Worm (Caenorhabditis elegans) whole organism, young adult: Measurements from ENCODE around the gene Y56A3A.6.

ENCODE experiments used
- D2030.7 ChIP-seq: fragments of 200-800 bp; sonication (Bioruptor generic); IDR thresholded peaks from 2 replicates; pipeline ENCODE4 v1.3.6; 2022; ENCODE audit warnings: missing genetic modification reagents, missing genetic modification characterization, missing compliant biosample characterization
- F49E8.2 ChIP-seq: sonication (generic microtip); optimal IDR thresholded peaks from 3 replicates; lab custom pipeline; 2017; ENCODE audit warnings: missing genetic modification characterization, mild to moderate bottlenecking, missing compliant biosample characterization, antibody characterized with exemption, moderate library complexity; ENCODE audit not compliant: insufficient read depth
- F57C9.4 ChIP-seq: sonication (generic microtip); optimal IDR thresholded peaks from 2 replicates; lab custom pipeline; 2017; ENCODE audit warnings: mild to moderate bottlenecking, missing genetic modification characterization, missing compliant biosample characterization
- K12H6.12 ChIP-seq: fragments of 200-800 bp; sonication (Bioruptor generic); optimal IDR thresholded peaks from 2 replicates; lab custom pipeline; 2018; ENCODE audit warnings: mild to moderate bottlenecking, missing genetic modification characterization, missing compliant biosample characterization
- T26A5.8 ChIP-seq: sonication (generic microtip); optimal IDR thresholded peaks from 2 replicates; lab custom pipeline; 2016; ENCODE audit warnings: missing genetic modification characterization, missing compliant biosample characterization
- Y53G8AR.9 ChIP-seq: fragments of 200-800 bp; sonication (Bioruptor generic); conservative IDR thresholded peaks from 2 replicates; pipeline ENCODE4 v1.3.6; 2022; ENCODE audit warnings: missing genetic modification reagents, missing genetic modification characterization, missing compliant biosample characterization
- Y79H2A.3 ChIP-seq: fragments of 200-800 bp; sonication (Bioruptor generic); conservative IDR thresholded peaks from 2 replicates; pipeline ENCODE4 v1.3.6; 2022; ENCODE audit warnings: missing genetic modification reagents, missing genetic modification characterization, missing compliant biosample characterization
- Y95B8A.8 ChIP-seq: fragments of 200-800 bp; sonication (Bioruptor generic); IDR thresholded peaks from 2 replicates; pipeline ENCODE4 v1.3.6; 2022; ENCODE audit warnings: missing genetic modification reagents, missing genetic modification characterization, missing compliant biosample characterization
- ZK185.1 ChIP-seq: sonication (generic microtip); optimal IDR thresholded peaks from 2 replicates; lab custom pipeline; 2016; ENCODE audit warnings: mild to moderate bottlenecking, missing genetic modification characterization, missing compliant biosample characterization; ENCODE audit not compliant: poor library complexity, severe bottlenecking
- athp-1 ChIP-seq: sonication (generic microtip); optimal IDR thresholded peaks from 2 replicates; lab custom pipeline; 2017; ENCODE audit warnings: mild to moderate bottlenecking, missing genetic modification characterization, missing compliant biosample characterization
- attf-5 ChIP-seq: fragments of 200-800 bp; sonication (Bioruptor generic); optimal IDR thresholded peaks from 2 replicates; lab custom pipeline; 2018; ENCODE audit warnings: mild to moderate bottlenecking, missing genetic modification characterization, missing compliant biosample characterization
- attf-6 ChIP-seq: fragments of 200-800 bp; sonication (Bioruptor generic); IDR thresholded peaks from 2 replicates; pipeline ENCODE4 v1.3.6; 2022; ENCODE audit warnings: missing genetic modification reagents, missing genetic modification characterization, missing compliant biosample characterization
- bed-2 ChIP-seq: fragments of 200-800 bp; sonication (Bioruptor generic); IDR thresholded peaks from 2 replicates; pipeline ENCODE4 v1.3.6; 2022; ENCODE audit warnings: missing genetic modification reagents, missing genetic modification characterization, missing compliant biosample characterization
- ceh-79 ChIP-seq: sonication (generic microtip); optimal IDR thresholded peaks from 2 replicates; lab custom pipeline; 2017; ENCODE audit warnings: mild to moderate bottlenecking, missing genetic modification characterization, missing compliant biosample characterization
- ceh-91 ChIP-seq: fragments of 200-800 bp; sonication (Bioruptor generic); IDR thresholded peaks from 2 replicates; pipeline ENCODE4 v1.3.6; 2022; ENCODE audit warnings: missing genetic modification reagents, missing genetic modification characterization, missing compliant biosample characterization
- egl-44 ChIP-seq: fragments of 200-800 bp; sonication (Bioruptor generic); IDR thresholded peaks from 2 replicates; pipeline ENCODE4 v1.3.6; 2022; ENCODE audit warnings: missing genetic modification reagents, missing genetic modification characterization, missing compliant biosample characterization
- him-1 ChIP-seq: sonication (generic microtip); optimal IDR thresholded peaks from 2 replicates; lab custom pipeline; 2016; ENCODE audit warnings: missing genotype, missing genetic modification reagents, missing genetic modification characterization, missing compliant biosample characterization
- hmg-1.2 ChIP-seq: fragments of 200-800 bp; sonication (Bioruptor generic); IDR thresholded peaks from 2 replicates; pipeline ENCODE4 v1.3.6; 2022; ENCODE audit warnings: missing genetic modification reagents, missing genetic modification characterization, missing compliant biosample characterization
- hmg-20 ChIP-seq: fragments of 200-800 bp; sonication (Bioruptor generic); IDR thresholded peaks from 2 replicates; pipeline ENCODE4 v1.3.6; 2022; ENCODE audit warnings: missing genetic modification reagents, missing genetic modification characterization, missing compliant biosample characterization
- hsf-1 ChIP-seq: fragments of 200-800 bp; sonication (Bioruptor generic); IDR thresholded peaks from 2 replicates; pipeline ENCODE4 v1.3.6; 2022; ENCODE audit warnings: missing genetic modification reagents, missing genetic modification characterization, missing compliant biosample characterization
- lag-1 ChIP-seq: fragments of 200-800 bp; sonication (Bioruptor generic); IDR thresholded peaks from 2 replicates; pipeline ENCODE4 v1.3.6; 2022; ENCODE audit warnings: missing genetic modification reagents, missing genetic modification characterization, missing compliant biosample characterization
- mcd-1 ChIP-seq: fragments of 200-800 bp; sonication (Bioruptor generic); IDR thresholded peaks from 2 replicates; pipeline ENCODE4 v1.3.6; 2022; ENCODE audit warnings: missing genetic modification reagents, missing genetic modification characterization, missing compliant biosample characterization
- mes-4 ChIP-seq: sonication (generic microtip); optimal IDR thresholded peaks from 2 replicates; lab custom pipeline; 2016; ENCODE audit warnings: missing genotype, missing genetic modification characterization, missing compliant biosample characterization
- nfya-2 ChIP-seq: fragments of 200-800 bp; sonication (Bioruptor generic); IDR thresholded peaks from 2 replicates; pipeline ENCODE4 v1.3.6; 2022; ENCODE audit warnings: missing genetic modification reagents, missing genetic modification characterization, missing compliant biosample characterization
- nfyb-1 ChIP-seq: fragments of 200-800 bp; sonication (Bioruptor generic); IDR thresholded peaks from 2 replicates; pipeline ENCODE4 v1.3.6; 2022; ENCODE audit warnings: missing genetic modification reagents, missing genetic modification characterization, missing compliant biosample characterization
- nhr-90 ChIP-seq: sonication (generic microtip); optimal IDR thresholded peaks from 2 replicates; lab custom pipeline; 2016; ENCODE audit warnings: missing genotype, mild to moderate bottlenecking, missing genetic modification characterization, missing compliant biosample characterization
- rpc-1 ChIP-seq, 2 experiments: fragments of 150-350 bp in 1 of 2; sonication (generic microtip) in 1 of 2; optimal IDR thresholded peaks; 2 replicates each; lab custom pipeline; 2014 to 2018; ENCODE audit warnings: missing biosample characterization in 1 of 2, missing genetic modification characterization in 1 of 2, missing genetic modification reagents in 1 of 2, missing genotype in 1 of 2
- snpc-1.1 ChIP-seq: sonication (generic microtip); optimal IDR thresholded peaks from 2 replicates; lab custom pipeline; 2017; ENCODE audit warnings: missing genetic modification characterization, mild to moderate bottlenecking, missing compliant biosample characterization, antibody characterized with exemption, moderate library complexity, missing genotype, missing genetic modification reagents; ENCODE audit not compliant: insufficient read depth
- snpc-4 ChIP-seq, 5 experiments: fragments of 150-350 bp in 1 of 5; sonication (generic microtip) in 4 of 5; optimal IDR thresholded peaks; 2 replicates each; lab custom pipeline; 2014 to 2018; ENCODE audit warnings: missing genetic modification characterization in 5 of 5, missing biosample characterization in 3 of 5, antibody characterized with exemption in 2 of 5, mild to moderate bottlenecking in 2 of 5, missing compliant biosample characterization in 2 of 5, missing genotype in 2 of 5, moderate library complexity in 2 of 5, missing genetic modification reagents in 1 of 5
- sptf-2 ChIP-seq: fragments of 200-800 bp; sonication (Bioruptor generic); optimal IDR thresholded peaks from 2 replicates; lab custom pipeline; 2018; ENCODE audit warnings: mild to moderate bottlenecking, missing genetic modification characterization, missing compliant biosample characterization
- tbx-9 ChIP-seq: sonication (generic microtip); optimal IDR thresholded peaks from 2 replicates; lab custom pipeline; 2016; ENCODE audit warnings: borderline replicate concordance, missing genetic modification characterization, inconsistent platforms, missing compliant biosample characterization
- unc-130 ChIP-seq: sonication (generic microtip); optimal IDR thresholded peaks from 2 replicates; lab custom pipeline; 2016; ENCODE audit warnings: missing genetic modification reagents, missing genetic modification characterization, missing compliant biosample characterization
- zfh-2 ChIP-seq: fragments of 200-800 bp; sonication (Bioruptor generic); conservative IDR thresholded peaks from 2 replicates; pipeline ENCODE4 v1.3.6; 2022; ENCODE audit warnings: missing genetic modification reagents, missing genetic modification characterization, missing compliant biosample characterization
- ztf-22 ChIP-seq: fragments of 200-800 bp; sonication (Bioruptor generic); optimal IDR thresholded peaks from 2 replicates; lab custom pipeline; 2018; ENCODE audit warnings: mild to moderate bottlenecking, missing genetic modification characterization, moderate library complexity, missing compliant biosample characterization
- ztf-28 ChIP-seq: fragments of 200-800 bp; sonication (Bioruptor generic); IDR thresholded peaks from 2 replicates; pipeline ENCODE4 v1.3.6; 2022; ENCODE audit warnings: missing genetic modification reagents, missing genetic modification characterization, missing compliant biosample characterization

Gene Y56A3A.6

ce11 chrIII:11847014-11847413, 31.6 kb downstream of the Y56A3A.6 start:
- TF ChIP-seq sptf-2 (GFP tag; lab: Kevin White, UChicago) (no peak), ceh-79 (no peak), attf-5 (no peak), nfyb-1 (GFP tag; lab: Robert Waterston, UW) (no peak), hmg-1.2 (GFP tag; lab: Robert Waterston, UW) (peak; percentile 14; the same call in 1 of the 2 replicates), Y79H2A.3 (no peak), T26A5.8 (tag; lab: Kevin White, UChicago) (no peak)

DNA sequence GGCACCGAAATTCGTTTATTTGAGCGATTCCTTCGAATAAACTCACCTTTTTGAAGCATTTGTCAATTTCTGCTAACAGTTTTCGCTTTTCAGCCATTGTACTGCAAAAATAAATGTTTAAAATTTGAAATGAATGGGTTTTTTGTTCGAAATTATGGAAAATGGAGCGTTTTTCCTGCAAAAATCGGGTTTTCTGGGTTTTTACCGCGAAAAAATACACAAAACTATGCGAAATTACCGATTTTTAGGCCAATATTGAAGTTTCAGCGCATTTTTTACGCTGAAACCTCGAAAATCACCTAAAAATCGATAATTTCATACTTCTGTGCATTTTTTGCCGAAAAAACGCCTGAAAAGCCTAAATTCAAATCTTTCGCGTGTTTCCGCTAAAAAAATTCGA, 32.2 kb downstream of the Y56A3A.6 start, which contains the start of gene ntl-3:
Gene ntl-3, minus strand, starts transcription at position 101 of the 400 bp plus-strand sequence.
- TF ChIP-seq lag-1 (no peak), athp-1 (tag; lab: Kevin White, UChicago) (no peak), F49E8.2 (tag; lab: Kevin White, UChicago) (no peak), ZK185.1 (no peak), F57C9.4 (tag; lab: Kevin White, UChicago) (no peak), bed-2 (GFP tag; lab: Robert Waterston, UW) (no peak), K12H6.12 (tag; lab: Kevin White, UChicago) (no peak), snpc-4 (GFP tag; optimal IDR thresholded peaks at IDR 0.05; lab: Kevin White, UChicago) (no peak), snpc-4 (tag; optimal IDR thresholded peaks at IDR 0.05; lab: Kevin White, UChicago) (no peak), mcd-1 (GFP tag; lab: Robert Waterston, UW) (no peak), unc-130 (GFP tag; lab: Kevin White, UChicago) (no peak), egl-44 (GFP tag; lab: Robert Waterston, UW) (no peak), attf-5 (no peak), attf-6 (GFP tag; lab: Robert Waterston, UW) (no peak), Y53G8AR.9 (GFP tag; lab: Robert Waterston, UW) (no peak)

- TF ChIP-seq ceh-91 (GFP tag; lab: Robert Waterston, UW) (no peak), snpc-1.1 (tag; lab: Kevin White, UChicago) (no peak), zfh-2 (GFP tag; lab: Robert Waterston, UW) (peak; percentile 65)
- TF ChIP-seq, all 124 proteins: peak for 1
These were observed 35.6 kb downstream of the Y56A3A.6 start for ce11 chrIII:11843007-11843406.

DNA sequence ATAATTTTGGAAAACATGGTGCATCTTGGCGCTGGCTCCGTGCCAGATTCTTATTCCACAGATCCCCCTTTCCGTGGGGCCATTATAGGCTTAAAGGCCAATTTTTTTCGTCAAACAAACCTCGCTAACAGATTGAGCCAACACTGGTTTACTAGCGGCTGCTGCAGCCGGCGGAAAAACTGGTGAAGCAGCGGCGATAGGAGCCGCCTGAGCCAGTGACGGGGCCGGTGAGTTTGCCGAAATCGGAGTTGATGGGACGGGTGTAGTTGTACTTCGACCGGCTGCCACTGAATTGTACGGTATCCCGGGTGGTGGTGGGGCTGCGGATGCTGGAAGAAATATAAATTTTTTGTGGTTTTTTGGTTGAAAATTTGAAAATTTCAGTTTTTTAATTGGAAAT, 36.9 kb downstream of the Y56A3A.6 start:
- TF ChIP-seq T26A5.8 (tag; lab: Kevin White, UChicago) (no peak), hsf-1 (GFP tag; lab: Robert Waterston, UW) (0 out of 2 replicates have a peak, but pooled peaks have one; percentile 29), tbx-9 (tag; lab: Kevin White, UChicago) (no peak), nhr-90 (tag; lab: Kevin White, UChicago) (no peak), rpc-1 (optimal IDR thresholded peaks at IDR 0.05; lab: Kevin White, UChicago) (no peak), rpc-1 (tag; optimal IDR thresholded peaks at IDR 0.05; lab: Kevin White, UChicago) (no peak), zfh-2 (GFP tag; lab: Robert Waterston, UW) (peak; percentile 69), mes-4 (tag; lab: Kevin White, UChicago) (no peak), Y95B8A.8 (no peak), hmg-20 (GFP tag; lab: Robert Waterston, UW) (no peak), D2030.7 (GFP tag; lab: Robert Waterston, UW) (no peak), nfya-2 (GFP tag; lab: Robert Waterston, UW) (no peak), him-1 (no peak), ztf-22 (GFP tag; lab: Kevin White, UChicago) (no peak), hmg-1.2 (GFP tag; lab: Robert Waterston, UW) (no peak), ztf-28 (GFP tag; lab: Robert Waterston, UW) (no peak)
